Worm (Caenorhabditis elegans) whole organism, L2 larva: ENCODE measurements around the gene EEED8.15.
A peak's percentile ranks its signal among the peaks of the same experiment; 100 is the strongest.

Experiments
- R02D3.7 ChIP-seq: fragments of 150-350 bp; optimal IDR thresholded peaks from 2 replicates; lab custom pipeline; 2014; ENCODE audit warnings: missing biosample characterization, missing genetic modification characterization
- Y55F3AM.14 ChIP-seq: fragments of 200-800 bp; sonication (Bioruptor generic); optimal IDR thresholded peaks from 2 replicates; lab custom pipeline; 2018; ENCODE audit warnings: mild to moderate bottlenecking, missing genetic modification characterization, missing compliant biosample characterization
- ZK546.5 ChIP-seq: sonication (generic microtip); optimal IDR thresholded peaks from 2 replicates; lab custom pipeline; 2017; ENCODE audit warnings: missing biosample characterization, missing genetic modification characterization
- alr-1 ChIP-seq: fragments of 150-350 bp; optimal IDR thresholded peaks from 2 replicates; lab custom pipeline; 2014; ENCODE audit warnings: missing biosample characterization, missing genetic modification characterization
- aly-2 ChIP-seq: fragments of 150-350 bp; optimal IDR thresholded peaks from 2 replicates; lab custom pipeline; 2014; ENCODE audit warnings: missing biosample characterization, missing genetic modification characterization
- blmp-1 ChIP-seq: sonication (generic microtip); optimal IDR thresholded peaks from 2 replicates; lab custom pipeline; 2017; ENCODE audit warnings: missing genetic modification characterization, mild to moderate bottlenecking, missing compliant biosample characterization, antibody characterized with exemption, moderate library complexity; ENCODE audit not compliant: insufficient read depth
- ceh-16 ChIP-seq: fragments of 150-350 bp; optimal IDR thresholded peaks from 2 replicates; lab custom pipeline; 2014; ENCODE audit warnings: missing biosample characterization, missing genetic modification characterization
- ceh-82 ChIP-seq: fragments of 150-350 bp; optimal IDR thresholded peaks from 2 replicates; lab custom pipeline; 2014; ENCODE audit warnings: missing biosample characterization, missing genetic modification characterization
- elt-3 ChIP-seq: sonication (generic microtip); optimal IDR thresholded peaks from 2 replicates; lab custom pipeline; 2017; ENCODE audit warnings: missing biosample characterization, missing genetic modification characterization
- fos-1 ChIP-seq: fragments of 150-350 bp; optimal IDR thresholded peaks from 2 replicates; lab custom pipeline; 2014; ENCODE audit warnings: missing biosample characterization, missing genetic modification characterization
- gmeb-1 ChIP-seq: fragments of 150-350 bp; optimal IDR thresholded peaks from 2 replicates; lab custom pipeline; 2014; ENCODE audit warnings: missing biosample characterization, missing genetic modification characterization
- lin-13 ChIP-seq: fragments of 150-350 bp; optimal IDR thresholded peaks from 2 replicates; lab custom pipeline; 2014; ENCODE audit warnings: missing biosample characterization, missing genetic modification reagents, missing genetic modification characterization
- lin-39 ChIP-seq: fragments of 150-350 bp; optimal IDR thresholded peaks from 2 replicates; lab custom pipeline; 2014; ENCODE audit warnings: missing biosample characterization, missing genetic modification reagents, missing genetic modification characterization
- lsy-2 ChIP-seq, 2 experiments: fragments of 150-350 bp in 1 of 2; sonication (generic microtip) in 1 of 2; optimal IDR thresholded peaks; 2 replicates each; lab custom pipeline; 2014 to 2017; ENCODE audit warnings: missing biosample characterization in 2 of 2, missing genetic modification characterization in 2 of 2
- mab-5 ChIP-seq: fragments of 150-350 bp; optimal IDR thresholded peaks from 2 replicates; lab custom pipeline; 2014; ENCODE audit warnings: missing biosample characterization, missing genetic modification characterization
- mbf-1 ChIP-seq: sonication (generic microtip); optimal IDR thresholded peaks from 2 replicates; lab custom pipeline; 2017; ENCODE audit warnings: missing biosample characterization, missing genetic modification characterization
- mdl-1 ChIP-seq, 2 experiments: fragments of 150-350 bp in 1 of 2; sonication (generic microtip) in 1 of 2; optimal IDR thresholded peaks; 2 replicates each; lab custom pipeline; 2017; ENCODE audit warnings: missing biosample characterization in 2 of 2, missing genetic modification characterization in 2 of 2
- nhr-10 ChIP-seq: sonication (generic microtip); optimal IDR thresholded peaks from 2 replicates; lab custom pipeline; 2017; ENCODE audit warnings: missing biosample characterization, missing genetic modification characterization
- nhr-11 ChIP-seq: fragments of 150-350 bp; optimal IDR thresholded peaks from 2 replicates; lab custom pipeline; 2014; ENCODE audit warnings: missing biosample characterization, missing genetic modification characterization
- nhr-12 ChIP-seq: fragments of 150-350 bp; optimal IDR thresholded peaks from 2 replicates; lab custom pipeline; 2014; ENCODE audit warnings: missing biosample characterization, missing genetic modification characterization
- nhr-21 ChIP-seq: fragments of 150-350 bp; optimal IDR thresholded peaks from 2 replicates; lab custom pipeline; 2014; ENCODE audit warnings: missing biosample characterization, missing genetic modification characterization
- nhr-6 ChIP-seq: fragments of 150-350 bp; optimal IDR thresholded peaks from 2 replicates; lab custom pipeline; 2014; ENCODE audit warnings: missing biosample characterization, missing genetic modification characterization
- sem-4 ChIP-seq: fragments of 150-350 bp; optimal IDR thresholded peaks from 2 replicates; lab custom pipeline; 2014; ENCODE audit warnings: missing biosample characterization, missing genetic modification reagents, missing genetic modification characterization
- skn-1 ChIP-seq: sonication (generic microtip); optimal IDR thresholded peaks from 2 replicates; lab custom pipeline; 2017; ENCODE audit warnings: missing biosample characterization, missing genetic modification characterization
- sma-3 ChIP-seq: sonication (generic microtip); optimal IDR thresholded peaks from 2 replicates; lab custom pipeline; 2016; ENCODE audit warnings: missing genetic modification reagents, missing genetic modification characterization, missing compliant biosample characterization
- sma-9 ChIP-seq, 2 experiments: fragments of 150-350 bp in 1 of 2; sonication (generic microtip) in 1 of 2; optimal IDR thresholded peaks; 2 replicates each; lab custom pipeline; 2014 to 2016; ENCODE audit warnings: missing genetic modification characterization in 2 of 2, mild to moderate bottlenecking in 1 of 2, missing biosample characterization in 1 of 2, missing compliant biosample characterization in 1 of 2, missing genetic modification reagents in 1 of 2, moderate library complexity in 1 of 2
- unc-39 ChIP-seq: fragments of 150-350 bp; optimal IDR thresholded peaks from 2 replicates; lab custom pipeline; 2014; ENCODE audit warnings: missing biosample characterization, missing genetic modification characterization
- unc-55 ChIP-seq: fragments of 150-350 bp; sonication (generic microtip); optimal IDR thresholded peaks from 3 replicates; lab custom pipeline; 2014; ENCODE audit warnings: missing biosample characterization, missing genetic modification reagents, missing genetic modification characterization
- ztf-1 ChIP-seq: fragments of 200-800 bp; sonication (Bioruptor generic); conservative IDR thresholded peaks from 2 replicates; pipeline ENCODE4 v1.3.6; 2022; ENCODE audit warnings: missing genetic modification characterization, missing compliant biosample characterization
- ztf-11 ChIP-seq: sonication (generic microtip); optimal IDR thresholded peaks from 2 replicates; lab custom pipeline; 2017; ENCODE audit warnings: missing biosample characterization, missing genetic modification characterization

EEED8.15 gene

DNA sequence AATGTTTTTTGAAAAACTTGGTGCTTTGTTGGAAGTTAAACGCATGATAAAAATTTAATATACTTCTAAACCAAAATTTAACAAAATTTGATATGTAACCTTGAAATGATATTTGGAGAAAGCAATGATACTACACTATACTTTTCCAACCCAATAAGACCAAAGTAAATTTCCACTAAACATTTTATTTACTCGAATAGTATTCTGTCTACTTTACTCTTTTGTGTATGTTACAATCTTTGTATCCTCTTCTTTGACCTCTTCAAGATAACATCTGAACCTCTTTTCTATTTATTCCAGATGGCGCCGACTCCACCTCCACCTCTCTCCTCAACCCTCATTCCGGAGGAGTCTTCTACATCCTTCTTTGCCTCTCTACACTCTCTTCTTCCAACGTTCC lies 34.5 kb downstream of the EEED8.15 start, which contains the start of gene dhs-5:
TSS of gene dhs-5 (plus strand) at position 301 of the 400 bp plus-strand sequence.
- no peak for TF ChIP-seq elt-3
- TF ChIP-seq lin-39 (tag; lab: Kevin White, UChicago): no peak
- TF ChIP-seq mab-5 (tag; lab: Kevin White, UChicago): no peak
- no peak for TF ChIP-seq blmp-1 (tag; lab: Kevin White, UChicago)
- no peak for TF ChIP-seq skn-1 (tag; lab: Kevin White, UChicago)

DNA sequence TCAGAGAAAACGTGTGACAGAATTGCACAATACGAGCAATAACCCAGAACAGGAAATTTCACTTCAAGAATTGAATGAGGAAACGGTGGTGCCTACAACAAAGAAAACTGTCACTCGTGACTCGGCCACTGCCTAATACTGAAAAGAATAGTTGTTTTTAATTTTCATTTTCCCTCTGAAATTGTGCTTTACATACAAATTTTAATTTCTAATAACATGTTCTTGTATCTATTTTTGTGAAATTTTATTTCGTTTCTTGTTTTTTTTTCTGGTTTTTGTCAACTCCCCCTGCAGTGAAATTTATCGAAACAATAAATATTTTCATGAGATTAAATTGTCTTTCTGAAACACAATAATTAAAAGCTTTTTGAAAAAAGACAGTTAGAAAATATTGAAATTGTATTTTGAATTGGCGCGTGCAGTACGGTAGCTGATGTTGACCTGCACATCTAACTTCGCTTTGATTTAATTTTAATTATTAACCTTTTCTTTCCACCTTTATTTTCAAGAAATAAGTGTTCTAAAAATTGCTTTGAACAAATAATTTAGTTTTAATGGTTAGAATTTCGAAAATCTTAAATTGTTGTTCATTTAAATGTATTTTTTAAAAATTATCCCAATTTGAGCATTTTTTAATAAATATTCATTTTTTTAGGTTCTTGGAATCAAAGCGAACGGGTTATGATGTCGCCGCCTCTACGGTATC lies 36.8 kb downstream of the EEED8.15 start, which contains the start of gene daz-1:
TSS of gene daz-1 (plus strand) at position 656 of the 706 bp plus-strand sequence.
- TF ChIP-seq nhr-6 (tag; lab: Kevin White, UChicago) (no peak), ztf-1 (GFP tag; lab: Robert Waterston, UW) (no peak), fos-1 (tag; lab: Kevin White, UChicago) (no peak), nhr-12 (tag; lab: Kevin White, UChicago) (no peak), lsy-2 (tag; optimal IDR thresholded peaks at IDR 0.05; lab: Kevin White, UChicago) (no peak), ceh-82 (tag; lab: Kevin White, UChicago) (no peak), lin-13 (GFP tag; lab: Kevin White, UChicago) (no peak), ceh-16 (tag; lab: Kevin White, UChicago) (no peak), Y55F3AM.14 (GFP tag; lab: Kevin White, UChicago) (no peak), sem-4 (no peak), nhr-21 (tag; lab: Kevin White, UChicago) (no peak), ztf-11 (tag; lab: Kevin White, UChicago) (no peak), R02D3.7 (tag; lab: Kevin White, UChicago) (no peak), unc-39 (tag; lab: Kevin White, UChicago) (no peak), lin-39 (tag; lab: Kevin White, UChicago) (no peak), gmeb-1 (tag; lab: Kevin White, UChicago) (no peak)

DNA sequence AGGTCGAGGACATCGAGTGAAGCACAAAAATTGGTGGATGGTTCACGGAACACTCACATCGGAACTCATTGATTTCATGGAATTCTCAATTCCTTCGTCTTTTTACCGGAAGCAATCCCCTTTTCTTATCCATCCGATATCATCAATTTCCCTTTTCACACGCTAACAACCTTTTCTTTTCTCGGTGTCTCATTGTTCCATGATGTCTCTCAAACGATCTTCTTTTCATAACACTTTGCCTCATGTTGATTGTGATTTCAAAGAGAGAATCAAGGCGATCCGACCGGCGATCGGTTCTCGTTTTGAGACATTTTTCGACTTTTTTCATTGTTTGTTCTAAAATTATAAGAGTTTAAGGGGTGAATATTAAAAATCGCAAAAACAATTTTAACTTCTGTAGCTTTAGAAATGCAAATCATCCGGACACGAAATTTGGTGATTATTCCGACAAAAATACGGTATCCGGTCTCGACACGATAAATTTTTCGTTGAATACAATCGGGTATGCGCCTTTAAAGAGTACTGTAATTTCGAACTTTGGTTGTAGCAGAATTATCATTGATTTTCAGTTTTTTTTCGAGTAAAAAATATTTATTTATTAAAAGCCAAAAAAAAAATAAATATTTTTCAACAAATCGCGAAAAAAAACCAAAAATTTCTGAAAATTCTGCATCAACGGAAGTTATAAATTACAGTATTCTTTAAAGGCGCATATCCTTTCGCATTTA lies 39.8 kb downstream of the EEED8.15 start:
- no peak for TF ChIP-seq mdl-1 (tag; optimal IDR thresholded peaks at IDR 0.05; lab: Kevin White, UChicago)
- no peak for TF ChIP-seq lin-39 (tag; lab: Kevin White, UChicago)
- no peak for TF ChIP-seq lin-13 (GFP tag; lab: Kevin White, UChicago)
- no peak for TF ChIP-seq unc-55 (GFP tag; lab: Kevin White, UChicago)
- no peak for TF ChIP-seq alr-1 (tag; lab: Kevin White, UChicago)
- peak; percentile 34 for TF ChIP-seq fos-1 (tag; lab: Kevin White, UChicago)
- TF ChIP-seq blmp-1 (tag; lab: Kevin White, UChicago): peak; percentile 54
- no peak for TF ChIP-seq nhr-10 (tag; lab: Kevin White, UChicago)
- no peak for TF ChIP-seq nhr-21 (tag; lab: Kevin White, UChicago)
- no peak for TF ChIP-seq gmeb-1 (tag; lab: Kevin White, UChicago)
- TF ChIP-seq Y55F3AM.14 (GFP tag; lab: Kevin White, UChicago): no peak

ce11 chrII:5459534-5459933 lies 40.5 kb downstream of the EEED8.15 start:
- TF ChIP-seq sma-3: peak; percentile 68
- TF ChIP-seq fos-1 (tag; lab: Kevin White, UChicago): peak; percentile 43
- no peak for TF ChIP-seq nhr-11
- TF ChIP-seq blmp-1 (tag; lab: Kevin White, UChicago): peak; percentile 60
- TF ChIP-seq aly-2 (tag; lab: Kevin White, UChicago): no peak
- no peak for TF ChIP-seq mbf-1 (tag; lab: Kevin White, UChicago)
- TF ChIP-seq ZK546.5 (tag; lab: Kevin White, UChicago): no peak
- peak; percentile 9 for TF ChIP-seq sma-9 (GFP tag; optimal IDR thresholded peaks at IDR 0.05; lab: Kevin White, UChicago)
- no peak for TF ChIP-seq sma-9 (tag; optimal IDR thresholded peaks at IDR 0.05; lab: Kevin White, UChicago)
- TF ChIP-seq nhr-10 (tag; lab: Kevin White, UChicago): no peak
- no peak for TF ChIP-seq ztf-11 (tag; lab: Kevin White, UChicago)
- no peak for TF ChIP-seq skn-1 (tag; lab: Kevin White, UChicago)
- no peak for TF ChIP-seq mdl-1 (tag; optimal IDR thresholded peaks at IDR 0.05; lab: Kevin White, UChicago)
